Fruit fly (Drosophila melanogaster) whole organism, embryonic: Measurements from ENCODE around the gene CG7601.
A peak's percentile ranks its signal among the peaks of the same experiment; 100 is the strongest.

ENCODE experiments used
- Adf1 ChIP-seq: fragments of 200-800 bp; sonication (Bioruptor generic); IDR thresholded peaks from 2 replicates; pipeline ENCODE4 v1.3.6; 2022; ENCODE audit warnings: missing biosample characterization, missing genetic modification characterization
- Blimp-1 ChIP-seq: fragments of 200-800 bp; sonication (Bioruptor generic); optimal IDR thresholded peaks from 3 replicates; lab custom pipeline; 2018; ENCODE audit warnings: missing biosample characterization, missing genetic modification characterization, mild to moderate bottlenecking, moderate library complexity, missing genetic modification reagents
- CG10267 ChIP-seq: fragments of 200-800 bp; sonication (Bioruptor generic); optimal IDR thresholded peaks from 2 replicates; lab custom pipeline; 2018; ENCODE audit warnings: missing biosample characterization, mild to moderate bottlenecking, missing genetic modification characterization, moderate library complexity
- CG10543 ChIP-seq: fragments of 200-800 bp; sonication (Bioruptor generic); optimal IDR thresholded peaks from 3 replicates; lab custom pipeline; 2017; ENCODE audit warnings: missing biosample characterization, mild to moderate bottlenecking, missing genetic modification characterization, moderate library complexity
- CG12769 ChIP-seq: fragments of 200-800 bp; sonication (Bioruptor generic); optimal IDR thresholded peaks from 2 replicates; lab custom pipeline; 2019; ENCODE audit warnings: missing biosample characterization, mild to moderate bottlenecking, missing genetic modification characterization, moderate library complexity
- CG13424 ChIP-seq: fragments of 200-800 bp; sonication (Bioruptor generic); optimal IDR thresholded peaks from 2 replicates; lab custom pipeline; 2019; ENCODE audit warnings: missing biosample characterization, mild to moderate bottlenecking, missing genetic modification characterization, moderate library complexity
- CG14441 ChIP-seq: fragments of 200-800 bp; sonication (Bioruptor generic); IDR thresholded peaks from 2 replicates; pipeline ENCODE4 v1.3.6; 2022; ENCODE audit warnings: missing biosample characterization, missing genetic modification characterization
- CG15601 ChIP-seq: fragments of 200-800 bp; sonication (Bioruptor generic); optimal IDR thresholded peaks from 3 replicates; lab custom pipeline; 2019; ENCODE audit warnings: missing biosample characterization, mild to moderate bottlenecking, missing genetic modification characterization, moderate library complexity
- CG2875 ChIP-seq: fragments of 200-800 bp; sonication (Bioruptor generic); optimal IDR thresholded peaks from 2 replicates; lab custom pipeline; 2017; ENCODE audit warnings: missing biosample characterization, mild to moderate bottlenecking, missing genetic modification characterization, missing genetic modification reagents
- CG30431 ChIP-seq: fragments of 200-800 bp; sonication (Bioruptor generic); optimal IDR thresholded peaks from 2 replicates; lab custom pipeline; 2017; ENCODE audit warnings: missing biosample characterization, missing genetic modification characterization
- CG5245 ChIP-seq: fragments of 200-800 bp; sonication (Bioruptor generic); optimal IDR thresholded peaks from 3 replicates; lab custom pipeline; 2016; ENCODE audit warnings: missing biosample characterization, missing genetic modification characterization
- CG7745 ChIP-seq: fragments of 200-800 bp; sonication (Bioruptor generic); optimal IDR thresholded peaks from 2 replicates; lab custom pipeline; 2018; ENCODE audit warnings: missing biosample characterization, mild to moderate bottlenecking, missing genetic modification characterization, moderate library complexity
- CG7786 ChIP-seq: fragments of 200-800 bp; sonication (Bioruptor generic); optimal IDR thresholded peaks from 2 replicates; lab custom pipeline; 2016; ENCODE audit warnings: missing biosample characterization, missing genetic modification characterization
- CG7839 ChIP-seq: fragments of 200-800 bp; sonication (Bioruptor generic); optimal IDR thresholded peaks from 3 replicates; lab custom pipeline; 2018; ENCODE audit warnings: missing biosample characterization, mild to moderate bottlenecking, missing genetic modification characterization, moderate library complexity
- ERR ChIP-seq: fragments of 200-800 bp; sonication (Bioruptor generic); optimal IDR thresholded peaks from 2 replicates; lab custom pipeline; 2016; ENCODE audit warnings: missing biosample characterization, missing genetic modification characterization
- Fer3 ChIP-seq: fragments of 200-800 bp; sonication (Bioruptor generic); optimal IDR thresholded peaks from 2 replicates; lab custom pipeline; 2018; ENCODE audit warnings: missing biosample characterization, mild to moderate bottlenecking, missing genetic modification characterization, moderate library complexity
- Gsc ChIP-seq: fragments of 200-800 bp; sonication (Bioruptor generic); IDR thresholded peaks from 2 replicates; pipeline ENCODE4 v1.3.6; 2022; ENCODE audit warnings: missing biosample characterization, missing genetic modification characterization
- Hey ChIP-seq: fragments of 200-800 bp; sonication (Bioruptor generic); optimal IDR thresholded peaks from 3 replicates; lab custom pipeline; 2018; ENCODE audit warnings: missing biosample characterization, mild to moderate bottlenecking, missing genetic modification characterization
- HmgZ ChIP-seq: fragments of 200-800 bp; sonication (Bioruptor generic); optimal IDR thresholded peaks from 2 replicates; lab custom pipeline; 2018; ENCODE audit warnings: missing biosample characterization, mild to moderate bottlenecking, missing genetic modification characterization
- Med ChIP-seq: fragments of 200-800 bp; sonication (Bioruptor generic); peaks from one replicate; lab custom pipeline; 2016; ENCODE audit warnings: missing biosample characterization, missing genetic modification characterization, mild to moderate bottlenecking, inconsistent platforms, moderate library complexity
- Mrtf ChIP-seq: fragments of 200-800 bp; sonication (Bioruptor generic); IDR thresholded peaks from 3 replicates; pipeline ENCODE4 v1.3.6; 2022; ENCODE audit warnings: missing biosample characterization, missing genetic modification characterization
- Neu2 ChIP-seq: fragments of 200-800 bp; sonication (Bioruptor generic); optimal IDR thresholded peaks from 3 replicates; lab custom pipeline; 2016; ENCODE audit warnings: missing biosample characterization, missing genetic modification characterization, borderline replicate concordance
- Nf-YA ChIP-seq: fragments of 200-800 bp; sonication (Bioruptor generic); IDR thresholded peaks from 2 replicates; pipeline ENCODE4 v1.3.6; 2022; ENCODE audit warnings: missing biosample characterization, missing genetic modification characterization
- PHDP ChIP-seq: fragments of 200-800 bp; sonication (Bioruptor generic); optimal IDR thresholded peaks from 3 replicates; lab custom pipeline; 2018; ENCODE audit warnings: missing biosample characterization, mild to moderate bottlenecking, missing genetic modification characterization, moderate library complexity
- Pdp1 ChIP-seq, 2 experiments: fragments of 200-800 bp; sonication (Bioruptor generic); optimal IDR thresholded peaks; 3 replicates each; lab custom pipeline; 2016; ENCODE audit warnings: missing biosample characterization in 2 of 2, missing genetic modification characterization in 2 of 2, mild to moderate bottlenecking in 1 of 2, moderate library complexity in 1 of 2
- Ptx1 ChIP-seq: fragments of 200-800 bp; sonication (Bioruptor generic); IDR thresholded peaks from 2 replicates; pipeline ENCODE4 v1.3.6; 2022; ENCODE audit warnings: missing biosample characterization, missing genetic modification characterization
- Sox102F ChIP-seq: fragments of 200-800 bp; sonication (Bioruptor generic); optimal IDR thresholded peaks from 2 replicates; lab custom pipeline; 2018; ENCODE audit warnings: missing biosample characterization, mild to moderate bottlenecking, missing genetic modification characterization, moderate library complexity
- ab ChIP-seq: fragments of 200-800 bp; sonication (Bioruptor generic); optimal IDR thresholded peaks from 2 replicates; lab custom pipeline; 2016; ENCODE audit warnings: missing biosample characterization, missing genetic modification characterization
- amos ChIP-seq: fragments of 200-800 bp; sonication (Bioruptor generic); IDR thresholded peaks from 2 replicates; pipeline ENCODE4 v1.3.6; 2022; ENCODE audit warnings: missing biosample characterization, missing genetic modification characterization; ENCODE audit not compliant: partially characterized antibody
- bab2 ChIP-seq: fragments of 200-800 bp; sonication (Bioruptor generic); optimal IDR thresholded peaks from 2 replicates; lab custom pipeline; 2016; ENCODE audit warnings: missing biosample characterization, missing genetic modification characterization
- bowl ChIP-seq: fragments of 200-800 bp; sonication (Bioruptor generic); IDR thresholded peaks from 2 replicates; pipeline ENCODE4 v1.3.6; 2022; ENCODE audit warnings: missing biosample characterization, missing genetic modification characterization
- caup ChIP-seq: fragments of 200-800 bp; sonication (Bioruptor generic); optimal IDR thresholded peaks from 3 replicates; lab custom pipeline; 2017; ENCODE audit warnings: missing biosample characterization, mild to moderate bottlenecking, missing genetic modification characterization, moderate library complexity; ENCODE audit not compliant: severe bottlenecking
- ci ChIP-seq: fragments of 200-800 bp; sonication (Bioruptor generic); IDR thresholded peaks from 3 replicates; pipeline ENCODE4 v1.3.6; 2022; ENCODE audit warnings: missing biosample characterization, missing genetic modification characterization
- emc ChIP-seq: fragments of 200-800 bp; sonication (Bioruptor generic); optimal IDR thresholded peaks from 2 replicates; lab custom pipeline; 2016; ENCODE audit warnings: missing biosample characterization, missing genetic modification characterization
- eyg ChIP-seq: fragments of 200-800 bp; sonication (Bioruptor generic); optimal IDR thresholded peaks from 3 replicates; lab custom pipeline; 2016; ENCODE audit warnings: missing biosample characterization, missing genetic modification characterization
- grn ChIP-seq: fragments of 200-800 bp; sonication (Bioruptor generic); optimal IDR thresholded peaks from 3 replicates; lab custom pipeline; 2017; ENCODE audit warnings: missing biosample characterization, missing genetic modification characterization
- gro ChIP-seq: fragments of 200-800 bp; sonication (Bioruptor generic); optimal IDR thresholded peaks from 2 replicates; lab custom pipeline; 2016; ENCODE audit warnings: missing biosample characterization, missing genetic modification characterization
- hth ChIP-seq: fragments of >200 bp; optimal IDR thresholded peaks from 2 replicates; lab custom pipeline; 2017; ENCODE audit warnings: inconsistent platforms
- inv ChIP-seq: fragments of 200-800 bp; sonication (Bioruptor generic); IDR thresholded peaks from 2 replicates; pipeline ENCODE4 v1.3.6; 2022; ENCODE audit warnings: missing biosample characterization, missing genetic modification characterization; ENCODE audit not compliant: partially characterized antibody
- kni ChIP-seq: fragments of 200-800 bp; sonication (Bioruptor generic); optimal IDR thresholded peaks from 3 replicates; lab custom pipeline; 2017; ENCODE audit warnings: mild to moderate bottlenecking, missing biosample characterization, missing genetic modification reagents, missing genetic modification characterization
- lola ChIP-seq, 3 experiments: fragments of >200 bp in 2 of 3; fragments of 200-800 bp in 1 of 3; sonication (Bioruptor generic) in 1 of 3; optimal IDR thresholded peaks; 2 replicates each; lab custom pipeline; 2017 to 2019; ENCODE audit warnings: missing biosample characterization in 3 of 3, missing genetic modification characterization in 3 of 3, mild to moderate bottlenecking in 1 of 3, moderate library complexity in 1 of 3
- org-1 ChIP-seq: fragments of 200-800 bp; sonication (Bioruptor generic); optimal IDR thresholded peaks from 2 replicates; lab custom pipeline; 2017; ENCODE audit warnings: missing biosample characterization, missing genetic modification characterization
- pros ChIP-seq: fragments of 200-800 bp; sonication (Bioruptor generic); optimal IDR thresholded peaks from 3 replicates; lab custom pipeline; 2019; ENCODE audit warnings: missing biosample characterization, mild to moderate bottlenecking, missing genetic modification characterization, moderate library complexity
- rib ChIP-seq: fragments of 200-800 bp; sonication (Bioruptor generic); IDR thresholded peaks from 2 replicates; pipeline ENCODE4 v1.3.6; 2022; ENCODE audit warnings: missing biosample characterization, missing genetic modification characterization
- sd ChIP-seq: fragments of 200-800 bp; sonication (Bioruptor generic); optimal IDR thresholded peaks from 3 replicates; lab custom pipeline; 2018; ENCODE audit warnings: missing biosample characterization, mild to moderate bottlenecking, missing genetic modification characterization, moderate library complexity
- seq ChIP-seq: fragments of 200-800 bp; sonication (Bioruptor generic); IDR thresholded peaks from 2 replicates; pipeline ENCODE4 v1.3.6; 2022; ENCODE audit warnings: missing biosample characterization, missing genetic modification characterization
- sob ChIP-seq: fragments of 200-800 bp; sonication (Bioruptor generic); IDR thresholded peaks from 2 replicates; pipeline ENCODE4 v1.3.6; 2022; ENCODE audit warnings: missing biosample characterization, missing genetic modification characterization
- sug ChIP-seq: fragments of 200-800 bp; optimal IDR thresholded peaks from 2 replicates; lab custom pipeline; 2019; ENCODE audit warnings: missing biosample characterization, mild to moderate bottlenecking, missing genetic modification characterization, moderate library complexity
- vvl ChIP-seq: fragments of 200-800 bp; sonication (Bioruptor generic); IDR thresholded peaks from 2 replicates; pipeline ENCODE4 v1.3.6; 2022; ENCODE audit warnings: missing biosample characterization, missing genetic modification characterization
- wdn ChIP-seq: fragments of 200-800 bp; sonication (Bioruptor generic); IDR thresholded peaks from 2 replicates; pipeline ENCODE4 v1.3.6; 2022; ENCODE audit warnings: missing biosample characterization, missing genetic modification characterization
- yki ChIP-seq: fragments of >200 bp; optimal IDR thresholded peaks from 3 replicates; lab custom pipeline; 2018
- zen2 ChIP-seq: fragments of 200-800 bp; sonication (Bioruptor generic); IDR thresholded peaks from 3 replicates; pipeline ENCODE4 v1.3.6; 2022; ENCODE audit warnings: missing biosample characterization, missing genetic modification characterization; ENCODE audit not compliant: partially characterized antibody

Gene CG7601

DNA sequence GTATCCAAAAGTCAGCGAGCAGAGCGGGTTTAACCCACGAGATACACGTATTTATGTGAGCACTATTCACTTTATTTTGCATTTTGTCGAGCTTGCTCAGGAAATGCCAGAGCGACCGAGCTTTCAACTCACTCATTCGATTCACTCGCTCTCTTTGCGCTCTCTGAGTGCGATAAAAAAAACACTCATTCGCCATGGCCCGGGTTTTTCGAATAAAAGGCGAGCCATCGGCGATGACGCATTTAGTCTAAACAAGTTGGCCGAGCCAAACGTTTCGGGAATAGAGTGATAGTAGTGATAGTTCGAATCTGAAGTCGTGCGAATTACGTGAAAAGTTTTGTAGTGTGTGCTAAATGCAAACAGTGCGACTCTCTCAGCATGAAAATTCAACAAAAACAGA is 45.8 kb upstream of the CG7601 start (continued):
- TF ChIP-seq caup (GFP tag; lab: Kevin White, UChicago) (peak; percentile 71), CG14441 (GFP tag; lab: Robert Waterston, UW) (no peak), CG13424 (tag; lab: Kevin White, UChicago) (no peak), CG7745 (no peak), rib (peak; percentile 91), amos (GFP tag; lab: Robert Waterston, UW) (peak; percentile 64; the same call in 1 of the 2 replicates), inv (peak; percentile 28; the same call in 1 of the 2 replicates), CG30431 (GFP tag; lab: Kevin White, UChicago) (no peak), Hey (tag; lab: Kevin White, UChicago) (no peak), Neu2 (GFP tag; lab: Kevin White, UChicago) (no peak), hth (no peak), seq (GFP tag; lab: Robert Waterston, UW) (no peak), yki (lab: Kevin White, UChicago) (no peak), bab2 (no peak), Blimp-1 (GFP tag; lab: Kevin White, UChicago) (no peak), CG10267 (tag; lab: Kevin White, UChicago) (no peak), org-1 (GFP tag; lab: Kevin White, UChicago) (no peak), Mrtf (GFP tag; lab: Robert Waterston, UW) (no peak), CG7839 (tag; lab: Kevin White, UChicago) (peak; percentile 19), bowl (GFP tag; lab: Robert Waterston, UW) (no peak), lola (GFP tag; optimal IDR thresholded peaks at IDR 0.05; lab: Kevin White, UChicago) (no peak), CG7786 (GFP tag; lab: Kevin White, UChicago) (no peak), HmgZ (peak; percentile 26), CG5245 (GFP tag; lab: Kevin White, UChicago) (no peak), Fer3 (peak; percentile 38), wdn (GFP tag; lab: Robert Waterston, UW) (no peak), CG2875 (no peak), zen2 (peak; percentile 51; the same call in 1 of the 3 replicates), ab (no peak), pros (GFP tag; lab: Kevin White, UChicago) (no peak), Gsc (GFP tag; lab: Robert Waterston, UW) (no peak), eyg (GFP tag; lab: Kevin White, UChicago) (no peak), emc (GFP tag; lab: Kevin White, UChicago) (no peak)
- TF ChIP-seq, all 482 proteins: peak for 114

DNA sequence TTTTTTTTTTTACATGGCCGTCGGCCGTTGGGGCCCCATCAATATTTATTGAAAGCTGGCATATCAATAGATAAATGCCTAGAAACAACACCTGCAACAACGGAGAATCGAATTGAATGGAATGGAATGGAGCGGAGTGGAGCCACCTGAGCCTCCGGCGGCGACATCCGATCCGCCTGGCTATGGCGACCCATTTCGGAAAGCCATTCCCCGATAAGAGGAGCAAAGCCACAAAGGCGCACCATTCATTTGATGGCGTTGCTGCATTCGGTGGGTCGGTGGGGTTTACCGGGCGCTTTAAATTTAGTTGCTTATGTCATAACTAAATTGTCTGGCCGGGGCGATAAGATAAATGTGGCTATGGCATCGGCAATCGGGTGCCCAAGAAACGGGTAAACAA is 45.3 kb upstream of the CG7601 start:
- TF ChIP-seq CG12769 (tag; lab: Kevin White, UChicago) (peak; percentile 80), Med (GFP tag; lab: Kevin White, UChicago) (peak; percentile 86), Ptx1 (GFP tag; lab: Robert Waterston, UW) (0 out of 2 replicates have a peak, but pooled peaks have one; percentile 24), CG15601 (peak; percentile 91), ci (GFP tag; lab: Robert Waterston, UW) (0 out of 3 replicates have a peak, but pooled peaks have one; percentile 40), grn (GFP tag; lab: Kevin White, UChicago) (peak; percentile 58), vvl (0 out of 2 replicates have a peak, but pooled peaks have one; percentile 8), sug (tag; lab: Kevin White, UChicago) (peak; percentile 67), sd (tag; lab: Kevin White, UChicago) (peak; percentile 10), Sox102F (GFP tag; lab: Kevin White, UChicago) (no peak), CG10543 (GFP tag; lab: Kevin White, UChicago) (peak; percentile 62), Adf1 (GFP tag; lab: Robert Waterston, UW) (no peak), kni (GFP tag; lab: Kevin White, UChicago) (peak; percentile 24), PHDP (no peak), Nf-YA (GFP tag; lab: Robert Waterston, UW) (no peak), Pdp1 (GFP tag; optimal IDR thresholded peaks at IDR 0.05; lab: Kevin White, UChicago) (peak in 1 of 2 experiments; percentile 94), sob (0 out of 2 replicates have a peak, but pooled peaks have one; percentile 8), gro (no peak), ERR (GFP tag; lab: Kevin White, UChicago) (no peak)
